Worm (Caenorhabditis elegans): ENCODE data around the gene mrpl-44.

mrpl-44 gene

ce11 chrIII:9125789-9126304 lies 36.7 kb upstream of the mrpl-44 start, which contains the start of gene sec-16A.1:
sec-16A.1 (plus strand) TSS chrIII:9125839.
- no peak for TF ChIP-seq ceh-20 (GFP tag; IDR thresholded peaks at IDR 0.05)
- TF ChIP-seq nhr-102 (tag; optimal IDR thresholded peaks at IDR 0.05) = no peak
- no peak for TF ChIP-seq hlh-11 (tag; optimal IDR thresholded peaks at IDR 0.05)
- TF ChIP-seq nhr-111 (GFP tag; optimal IDR thresholded peaks at IDR 0.05) = no peak
- TF ChIP-seq aha-1 (tag) = peak; percentile 44
- peak; percentile 41 for TF ChIP-seq dpl-1 (GFP tag; optimal IDR thresholded peaks at IDR 0.05)
- TF ChIP-seq nhr-28 (tag; optimal IDR thresholded peaks at IDR 0.05) = peak; percentile 4
- no peak for TF ChIP-seq dmd-9 (GFP tag; IDR thresholded peaks at IDR 0.05)
- TF ChIP-seq gei-8 (GFP tag; optimal IDR thresholded peaks at IDR 0.05) = no peak
- TF ChIP-seq mes-2 (tag; optimal IDR thresholded peaks at IDR 0.05; ENCODE audit: poor library complexity, severe bottlenecking) = peak; percentile 75
- peak in 1 of 2 experiments; percentile 93 for TF ChIP-seq unc-62 (GFP tag; optimal IDR thresholded peaks at IDR 0.05 in 1 of 2)
- TF ChIP-seq unc-62 (tag; optimal IDR thresholded peaks at IDR 0.05) = no peak
- TF ChIP-seq dmd-8 (GFP tag; IDR thresholded peaks at IDR 0.05) = no peak
- no peak for TF ChIP-seq egl-27 (tag; optimal IDR thresholded peaks at IDR 0.05)
- TF ChIP-seq ceh-32 (tag; optimal IDR thresholded peaks at IDR 0.05; ENCODE audit: poor library complexity) = no peak
- TF ChIP-seq lin-15B (tag; optimal IDR thresholded peaks at IDR 0.05) = no peak
- TF ChIP-seq T26A8.4 (GFP tag; IDR thresholded peaks at IDR 0.05) = no peak
- no peak for TF ChIP-seq lim-7 (GFP tag; IDR thresholded peaks at IDR 0.05)
- no peak for TF ChIP-seq lin-1 (GFP tag; IDR thresholded peaks at IDR 0.05)
- no peak for TF ChIP-seq jun-1 (tag; optimal IDR thresholded peaks at IDR 0.05)
- TF ChIP-seq daf-8 (GFP tag; IDR thresholded peaks at IDR 0.05) = no peak
- TF ChIP-seq fos-1 (tag; optimal IDR thresholded peaks at IDR 0.05) = no peak
- TF ChIP-seq spr-1 (tag; optimal IDR thresholded peaks at IDR 0.05) = no peak
- TF ChIP-seq unc-130 (GFP tag; optimal IDR thresholded peaks at IDR 0.05) = no peak
- TF ChIP-seq hif-1 (tag; optimal IDR thresholded peaks at IDR 0.05) = no peak
- no peak for TF ChIP-seq mep-1 (tag; optimal IDR thresholded peaks at IDR 0.05)
- TF ChIP-seq zfp-2 (tag; optimal IDR thresholded peaks at IDR 0.05) = no peak
- no peak for TF ChIP-seq nhr-42 (GFP tag; IDR thresholded peaks at IDR 0.05)
- TF ChIP-seq dve-1 (tag; optimal IDR thresholded peaks at IDR 0.05; ENCODE audit: insufficient read depth) = no peak
- TF ChIP-seq Y75B8A.6 (GFP tag; IDR thresholded peaks at IDR 0.05) = no peak
- TF ChIP-seq zag-1 (tag; optimal IDR thresholded peaks at IDR 0.05) = no peak
- TF ChIP-seq snpc-4 (tag; optimal IDR thresholded peaks at IDR 0.05) = no peak
- TF ChIP-seq zip-2 (tag; optimal IDR thresholded peaks at IDR 0.05) = no peak
- TF ChIP-seq hmg-1.1 (GFP tag; IDR thresholded peaks at IDR 0.05) = 0 out of 2 replicates have a peak, but pooled peaks have one; percentile 24
- no peak for TF ChIP-seq mdl-1 (tag; optimal IDR thresholded peaks at IDR 0.05)
- TF ChIP-seq nhr-237 (tag; optimal IDR thresholded peaks at IDR 0.05) = no peak
- no peak for TF ChIP-seq pha-4 (GFP tag; IDR thresholded peaks at IDR 0.05)
- TF ChIP-seq pha-4 (tag; optimal IDR thresholded peaks at IDR 0.05) = peak; percentile 60
- no peak for TF ChIP-seq nhr-6 (tag; optimal IDR thresholded peaks at IDR 0.05)
- no peak for TF ChIP-seq lin-38 (GFP tag; IDR thresholded peaks at IDR 0.05)
- no peak for TF ChIP-seq ceh-62 (tag; optimal IDR thresholded peaks at IDR 0.05)
- no peak for TF ChIP-seq dmd-6 (GFP tag; IDR thresholded peaks at IDR 0.05)

ce11 chrIII:9118921-9119606 lies 29.9 kb upstream of the mrpl-44 start, which contains the start of gene ced-11:
ced-11 (plus strand) TSS chrIII:9119556.
- peak in 1 of 2 experiments; percentile 17 for TF ChIP-seq unc-62 (GFP tag; optimal IDR thresholded peaks at IDR 0.05 in 1 of 2)
- TF ChIP-seq unc-62 (tag; optimal IDR thresholded peaks at IDR 0.05) = no peak
- no peak for TF ChIP-seq lin-39 (tag; optimal IDR thresholded peaks at IDR 0.05)
